Worm (Caenorhabditis elegans) whole organism, L4 larva: ENCODE data around the gene F01D5.7.

ENCODE experiments used
- D1046.2 ChIP-seq: fragments of 200-800 bp; sonication (Bioruptor generic); IDR thresholded peaks from 2 replicates; pipeline ENCODE4 v1.3.6; 2022; ENCODE audit warnings: missing genetic modification characterization, missing compliant biosample characterization
- F49E8.2 ChIP-seq: sonication (generic microtip); optimal IDR thresholded peaks from 2 replicates; lab custom pipeline; 2016; ENCODE audit warnings: missing compliant biosample characterization, mild to moderate bottlenecking, missing genetic modification characterization, borderline replicate concordance
- T20F7.1 ChIP-seq: fragments of 200-800 bp; sonication (Bioruptor generic); optimal IDR thresholded peaks from 2 replicates; lab custom pipeline; 2018; ENCODE audit warnings: mild to moderate bottlenecking, missing genetic modification characterization, missing compliant biosample characterization
- T26A8.4 ChIP-seq: fragments of 200-800 bp; sonication (Bioruptor generic); IDR thresholded peaks from 2 replicates; pipeline ENCODE4 v1.3.6; 2022; ENCODE audit warnings: missing genetic modification characterization, missing compliant biosample characterization
- Y105C5A.15 ChIP-seq: fragments of 200-800 bp; sonication (Bioruptor generic); IDR thresholded peaks from 2 replicates; pipeline ENCODE4 v1.3.6; 2022; ENCODE audit warnings: missing genetic modification characterization, missing compliant biosample characterization
- Y48G9A.11 ChIP-seq: fragments of 200-800 bp; sonication (Bioruptor generic); IDR thresholded peaks from 2 replicates; pipeline ENCODE4 v1.3.6; 2022; ENCODE audit warnings: missing genetic modification reagents, missing genetic modification characterization, missing compliant biosample characterization
- aha-1 ChIP-seq: fragments of 150-350 bp; peaks from one replicate; lab custom pipeline; 2014; ENCODE audit warnings: missing biosample characterization, missing genetic modification characterization
- attf-4 ChIP-seq: sonication (generic microtip); optimal IDR thresholded peaks from 3 replicates; lab custom pipeline; 2017; ENCODE audit warnings: missing biosample characterization, missing genetic modification characterization
- ceh-62 ChIP-seq: sonication (generic microtip); optimal IDR thresholded peaks from 2 replicates; lab custom pipeline; 2017; ENCODE audit warnings: missing biosample characterization, missing genetic modification characterization
- dmd-8 ChIP-seq: fragments of 200-800 bp; sonication (Bioruptor generic); IDR thresholded peaks from 2 replicates; pipeline ENCODE4 v1.3.6; 2022; ENCODE audit warnings: missing genetic modification characterization, missing compliant biosample characterization
- dmd-9 ChIP-seq: fragments of 200-800 bp; sonication (Bioruptor generic); IDR thresholded peaks from 2 replicates; pipeline ENCODE4 v1.3.6; 2022; ENCODE audit warnings: missing genetic modification reagents, missing genetic modification characterization, missing compliant biosample characterization
- dve-1 ChIP-seq: sonication (generic microtip); optimal IDR thresholded peaks from 2 replicates; lab custom pipeline; 2017; ENCODE audit warnings: antibody characterized with exemption, mild to moderate bottlenecking, missing genetic modification characterization, missing compliant biosample characterization; ENCODE audit not compliant: insufficient read depth
- egl-27 ChIP-seq: sonication (generic microtip); optimal IDR thresholded peaks from 3 replicates; lab custom pipeline; 2017; ENCODE audit warnings: missing biosample characterization, missing genetic modification reagents, missing genetic modification characterization
- egl-43 ChIP-seq: fragments of 200-800 bp; sonication (Bioruptor generic); IDR thresholded peaks from 2 replicates; pipeline ENCODE4 v1.3.6; 2022; ENCODE audit warnings: missing genetic modification reagents, missing genetic modification characterization, missing compliant biosample characterization
- fkh-10 ChIP-seq: fragments of 150-350 bp; optimal IDR thresholded peaks from 2 replicates; lab custom pipeline; 2014; ENCODE audit warnings: missing biosample characterization, missing genetic modification reagents, missing genetic modification characterization
- fos-1 ChIP-seq: fragments of 150-350 bp; optimal IDR thresholded peaks from 2 replicates; lab custom pipeline; 2014; ENCODE audit warnings: missing biosample characterization, missing genetic modification characterization
- gei-8 ChIP-seq: fragments of 200-800 bp; sonication (Bioruptor generic); optimal IDR thresholded peaks from 2 replicates; lab custom pipeline; 2018; ENCODE audit warnings: mild to moderate bottlenecking, missing genetic modification characterization, missing compliant biosample characterization
- hif-1 ChIP-seq, 2 experiments: sonication (generic microtip); optimal IDR thresholded peaks; 2 replicates each; lab custom pipeline; 2016 to 2017; ENCODE audit warnings: missing compliant biosample characterization in 2 of 2, missing genetic modification characterization in 2 of 2, missing genetic modification reagents in 2 of 2, missing genotype in 2 of 2, mild to moderate bottlenecking in 1 of 2
- hlh-11 ChIP-seq: fragments of 200-800 bp; sonication (Bioruptor generic); optimal IDR thresholded peaks from 2 replicates; lab custom pipeline; 2018; ENCODE audit warnings: mild to moderate bottlenecking, missing genetic modification characterization, missing compliant biosample characterization
- lim-7 ChIP-seq: fragments of 200-800 bp; sonication (Bioruptor generic); IDR thresholded peaks from 2 replicates; pipeline ENCODE4 v1.3.6; 2022; ENCODE audit warnings: missing genetic modification characterization, missing compliant biosample characterization
- lin-13 ChIP-seq: fragments of 150-350 bp; optimal IDR thresholded peaks from 2 replicates; lab custom pipeline; 2014; ENCODE audit warnings: missing biosample characterization, missing genetic modification reagents, missing genetic modification characterization
- lin-29 ChIP-seq: fragments of 200-800 bp; sonication (Bioruptor generic); IDR thresholded peaks from 2 replicates; pipeline ENCODE4 v1.3.6; 2022; ENCODE audit warnings: missing genetic modification reagents, missing genetic modification characterization, missing compliant biosample characterization
- lin-39 ChIP-seq: fragments of 150-350 bp; optimal IDR thresholded peaks from 2 replicates; lab custom pipeline; 2014; ENCODE audit warnings: missing biosample characterization, missing genetic modification reagents, missing genetic modification characterization
- lsy-2 ChIP-seq, 2 experiments: fragments of 150-350 bp in 1 of 2; sonication (generic microtip) in 1 of 2; optimal IDR thresholded peaks; 2 replicates each; lab custom pipeline; 2014 to 2017; ENCODE audit warnings: missing biosample characterization in 2 of 2, missing genetic modification characterization in 2 of 2
- madf-9 ChIP-seq: fragments of 200-800 bp; sonication (Bioruptor generic); conservative IDR thresholded peaks from 2 replicates; pipeline ENCODE4 v1.3.6; 2022; ENCODE audit warnings: missing genetic modification reagents, missing genetic modification characterization, missing compliant biosample characterization
- mdl-1 ChIP-seq, 2 experiments: fragments of 150-350 bp in 1 of 2; sonication (generic microtip) in 1 of 2; optimal IDR thresholded peaks; 2 replicates each; lab custom pipeline; 2014 to 2017; ENCODE audit warnings: missing biosample characterization in 2 of 2, missing genetic modification characterization in 2 of 2
- mdt-29 ChIP-seq: fragments of 200-800 bp; sonication (Bioruptor generic); IDR thresholded peaks from 2 replicates; pipeline ENCODE4 v1.3.6; 2022; ENCODE audit warnings: missing genetic modification reagents, missing genetic modification characterization, missing compliant biosample characterization
- nhr-11 ChIP-seq: fragments of 150-350 bp; optimal IDR thresholded peaks from 2 replicates; lab custom pipeline; 2014; ENCODE audit warnings: missing biosample characterization, missing genetic modification characterization
- nhr-25 ChIP-seq: sonication (generic microtip); optimal IDR thresholded peaks from 2 replicates; lab custom pipeline; 2017; ENCODE audit warnings: missing genetic modification characterization, mild to moderate bottlenecking, missing compliant biosample characterization, antibody characterized with exemption, moderate library complexity, borderline replicate concordance; ENCODE audit not compliant: insufficient read depth
- nhr-48 ChIP-seq: sonication (generic microtip); optimal IDR thresholded peaks from 2 replicates; lab custom pipeline; 2016; ENCODE audit warnings: mild to moderate bottlenecking, missing genetic modification characterization, missing compliant biosample characterization
- nhr-76 ChIP-seq: fragments of 150-350 bp; optimal IDR thresholded peaks from 2 replicates; lab custom pipeline; 2014; ENCODE audit warnings: missing biosample characterization, missing genetic modification characterization
- nhr-77 ChIP-seq: fragments of 150-350 bp; optimal IDR thresholded peaks from 2 replicates; lab custom pipeline; 2014; ENCODE audit warnings: missing biosample characterization, missing genetic modification characterization
- pha-4 ChIP-seq, 2 experiments: fragments of 150-350 bp in 1 of 2; fragments of 200-800 bp in 1 of 2; sonication (Bioruptor generic) in 1 of 2; IDR thresholded peaks in 1 of 2; optimal IDR thresholded peaks in 1 of 2; 2 replicates each; pipeline versions ENCODE4 v1.3.6 to Lab custom; 2014 to 2022; ENCODE audit warnings: missing genetic modification characterization in 2 of 2, missing genetic modification reagents in 2 of 2, missing biosample characterization in 1 of 2, missing compliant biosample characterization in 1 of 2
- rbr-2 ChIP-seq: sonication (generic microtip); optimal IDR thresholded peaks from 2 replicates; lab custom pipeline; 2016; ENCODE audit warnings: missing genotype, missing genetic modification characterization, missing compliant biosample characterization
- sdz-12 ChIP-seq: fragments of 200-800 bp; sonication (Bioruptor generic); optimal IDR thresholded peaks from 2 replicates; lab custom pipeline; 2018; ENCODE audit warnings: mild to moderate bottlenecking, missing genetic modification characterization, missing compliant biosample characterization
- set-16 ChIP-seq: fragments of 200-800 bp; sonication (Bioruptor generic); IDR thresholded peaks from 2 replicates; pipeline ENCODE4 v1.3.6; 2022; ENCODE audit warnings: missing genetic modification reagents, missing genetic modification characterization, missing compliant biosample characterization
- skn-1 ChIP-seq: fragments of 150-350 bp; optimal IDR thresholded peaks from 2 replicates; lab custom pipeline; 2014; ENCODE audit warnings: missing biosample characterization, missing genetic modification characterization
- tag-97 ChIP-seq: fragments of 200-800 bp; sonication (Bioruptor generic); IDR thresholded peaks from 2 replicates; pipeline ENCODE4 v1.3.6; 2022; ENCODE audit warnings: missing genetic modification characterization, missing compliant biosample characterization
- zag-1 ChIP-seq: fragments of 150-350 bp; optimal IDR thresholded peaks from 2 replicates; lab custom pipeline; 2014; ENCODE audit warnings: missing biosample characterization, missing genetic modification characterization
- zip-11 ChIP-seq: fragments of 200-800 bp; sonication (Bioruptor generic); IDR thresholded peaks from 2 replicates; pipeline ENCODE4 v1.3.6; 2022; ENCODE audit warnings: missing genetic modification characterization, missing compliant biosample characterization
- ztf-7 ChIP-seq: fragments of 150-350 bp; optimal IDR thresholded peaks from 2 replicates; lab custom pipeline; 2014; ENCODE audit warnings: missing biosample characterization, missing genetic modification characterization

The F01D5.7 gene

ce11 chrII:14004770-14005169 is 3.7 kb upstream of the F01D5.7 start:
- TF ChIP-seq mdl-1 (tag; optimal IDR thresholded peaks at IDR 0.05; lab: Kevin White, UChicago): peak in 1 of 2 experiments; percentile 7
- TF ChIP-seq T26A8.4 (GFP tag; lab: Robert Waterston, UW): 0 out of 2 replicates have a peak, but pooled peaks have one; percentile 20
- no peak for TF ChIP-seq zag-1 (tag; lab: Kevin White, UChicago)
- no peak for TF ChIP-seq zip-11 (GFP tag; lab: Robert Waterston, UW)
- TF ChIP-seq lsy-2 (tag; optimal IDR thresholded peaks at IDR 0.05; lab: Kevin White, UChicago): no peak
- TF ChIP-seq set-16: peak; percentile 57; the same call in 1 of the 2 replicates
- no peak for TF ChIP-seq D1046.2 (GFP tag; lab: Robert Waterston, UW)
- no peak for TF ChIP-seq nhr-25 (tag; lab: Kevin White, UChicago)
- TF ChIP-seq fkh-10 (GFP tag; lab: Kevin White, UChicago): no peak
- no peak for TF ChIP-seq nhr-11 (tag; lab: Kevin White, UChicago)
- TF ChIP-seq dmd-8 (GFP tag; lab: Robert Waterston, UW): no peak
- no peak for TF ChIP-seq madf-9 (GFP tag; lab: Robert Waterston, UW)
- no peak for TF ChIP-seq egl-43 (GFP tag; lab: Robert Waterston, UW)
- TF ChIP-seq T20F7.1: no peak
- no peak for TF ChIP-seq dve-1 (tag; lab: Kevin White, UChicago)
- no peak for TF ChIP-seq Y48G9A.11 (GFP tag; lab: Robert Waterston, UW)
- no peak for TF ChIP-seq lin-13 (GFP tag; lab: Kevin White, UChicago)
- TF ChIP-seq hif-1 (tag; optimal IDR thresholded peaks at IDR 0.05; lab: Kevin White, UChicago): no peak
- TF ChIP-seq tag-97 (GFP tag; lab: Robert Waterston, UW): no peak
- no peak for TF ChIP-seq lin-29
- TF ChIP-seq nhr-48 (tag; lab: Kevin White, UChicago): peak; percentile 23
- peak; percentile 35 for TF ChIP-seq aha-1 (tag; lab: Kevin White, UChicago)
- no peak for TF ChIP-seq egl-27 (tag; lab: Kevin White, UChicago)
- peak; percentile 51 for TF ChIP-seq hlh-11 (tag; lab: Kevin White, UChicago)
- TF ChIP-seq Y105C5A.15 (GFP tag; lab: Robert Waterston, UW): no peak
- no peak for TF ChIP-seq dmd-9 (GFP tag; lab: Robert Waterston, UW)
- no peak for TF ChIP-seq mdt-29
- TF ChIP-seq nhr-76: no peak
- TF ChIP-seq rbr-2 (tag; lab: Kevin White, UChicago): no peak
- TF ChIP-seq, all 104 proteins: peak for 6

ce11 chrII:14005183-14005582 is 3.3 kb upstream of the F01D5.7 start:
- TF ChIP-seq lsy-2 (tag; optimal IDR thresholded peaks at IDR 0.05; lab: Kevin White, UChicago) (no peak), lim-7 (GFP tag; lab: Robert Waterston, UW) (no peak)

- no peak for TF ChIP-seq F49E8.2
- no peak for TF ChIP-seq dmd-8 (GFP tag; lab: Robert Waterston, UW)
- TF ChIP-seq fos-1 (tag; lab: Kevin White, UChicago): no peak
- no peak for TF ChIP-seq attf-4 (tag; lab: Kevin White, UChicago)
- TF ChIP-seq nhr-77 (tag; lab: Kevin White, UChicago): no peak
- TF ChIP-seq pha-4 (GFP tag; IDR thresholded peaks at IDR 0.05; lab: Robert Waterston, UW): no peak
- TF ChIP-seq pha-4 (tag; optimal IDR thresholded peaks at IDR 0.05; lab: Kevin White, UChicago): no peak
- no peak for TF ChIP-seq lin-39 (tag; lab: Kevin White, UChicago)
- no peak for TF ChIP-seq ceh-62 (tag; lab: Kevin White, UChicago)
- TF ChIP-seq skn-1 (tag; lab: Kevin White, UChicago): no peak
- TF ChIP-seq sdz-12 (GFP tag; lab: Kevin White, UChicago): no peak
- TF ChIP-seq ztf-7 (tag; lab: Kevin White, UChicago): no peak
- TF ChIP-seq hif-1 (tag; optimal IDR thresholded peaks at IDR 0.05; lab: Kevin White, UChicago): no peak
- TF ChIP-seq egl-43 (GFP tag; lab: Robert Waterston, UW): no peak
- no peak for TF ChIP-seq gei-8
Observed at ce11 chrII:14006210-14006609, 2.2 kb upstream of the F01D5.7 start, which contains the start of gene F01D5.6. TSS of gene F01D5.6 (plus strand) at chrII:14006510.
